Fruit fly (Drosophila melanogaster) S2 (cell line): Measurements from ENCODE around the gene Dscam2.

Experiments
- CG8478 ChIP-seq: fragments of >200 bp; optimal IDR thresholded peaks from 2 replicates; lab custom pipeline; 2018
- CTCF ChIP-seq, 2 experiments: fragments of >200 bp; optimal IDR thresholded peaks; 2 replicates each; lab custom pipeline; 2018

dm6 chr3L:7122136-7122535 lies 67.6 kb downstream of the Dscam2 start:
- no peak for TF ChIP-seq CG8478 (lab: Kevin White, UChicago)
- no peak for TF ChIP-seq CTCF (optimal IDR thresholded peaks at IDR 0.05; lab: Kevin White, UChicago)
